Worm (Caenorhabditis elegans) whole organism, young adult: ENCODE measurements around the gene C44B11.6.

Experiments used
- C17E4.6 ChIP-seq: fragments of 200-800 bp; sonication (Bioruptor generic); IDR thresholded peaks from 2 replicates; pipeline ENCODE4 v1.3.6; 2022; ENCODE audit warnings: missing genetic modification reagents, missing genetic modification characterization, missing compliant biosample characterization
- D2030.7 ChIP-seq: fragments of 200-800 bp; sonication (Bioruptor generic); IDR thresholded peaks from 2 replicates; pipeline ENCODE4 v1.3.6; 2022; ENCODE audit warnings: missing genetic modification reagents, missing genetic modification characterization, missing compliant biosample characterization
- F23B12.7 ChIP-seq: sonication (generic microtip); optimal IDR thresholded peaks from 2 replicates; lab custom pipeline; 2017; ENCODE audit warnings: missing genetic modification characterization, mild to moderate bottlenecking, missing compliant biosample characterization, antibody characterized with exemption, moderate library complexity; ENCODE audit not compliant: insufficient read depth
- F37B4.10 ChIP-seq: fragments of 200-800 bp; sonication (Bioruptor generic); IDR thresholded peaks from 2 replicates; pipeline ENCODE4 v1.3.6; 2022; ENCODE audit warnings: missing genetic modification characterization, missing compliant biosample characterization
- F39B2.1 ChIP-seq: fragments of 200-800 bp; sonication (Bioruptor generic); IDR thresholded peaks from 2 replicates; pipeline ENCODE4 v1.3.6; 2022; ENCODE audit warnings: missing genetic modification reagents, missing genetic modification characterization, missing compliant biosample characterization
- atf-7 ChIP-seq: sonication (generic microtip); optimal IDR thresholded peaks from 2 replicates; lab custom pipeline; 2017; ENCODE audit warnings: mild to moderate bottlenecking, missing genetic modification characterization, missing compliant biosample characterization
- bed-2 ChIP-seq: fragments of 200-800 bp; sonication (Bioruptor generic); IDR thresholded peaks from 2 replicates; pipeline ENCODE4 v1.3.6; 2022; ENCODE audit warnings: missing genetic modification reagents, missing genetic modification characterization, missing compliant biosample characterization
- cebp-1 ChIP-seq, 2 experiments: fragments of 200-800 bp in 1 of 2; sonication (Bioruptor generic) in 1 of 2; sonication (generic microtip) in 1 of 2; IDR thresholded peaks in 1 of 2; optimal IDR thresholded peaks in 1 of 2; 2 replicates each; pipeline versions ENCODE4 v1.3.6 to Lab custom; 2017 to 2022; ENCODE audit warnings: missing compliant biosample characterization in 2 of 2, missing genetic modification characterization in 2 of 2, mild to moderate bottlenecking in 1 of 2, missing genetic modification reagents in 1 of 2, moderate library complexity in 1 of 2
- efl-1 ChIP-seq: fragments of 150-350 bp; optimal IDR thresholded peaks from 2 replicates; lab custom pipeline; 2014; ENCODE audit warnings: missing biosample characterization, missing genetic modification reagents, missing genetic modification characterization
- egl-44 ChIP-seq: fragments of 200-800 bp; sonication (Bioruptor generic); IDR thresholded peaks from 2 replicates; pipeline ENCODE4 v1.3.6; 2022; ENCODE audit warnings: missing genetic modification reagents, missing genetic modification characterization, missing compliant biosample characterization
- hlh-12 ChIP-seq: sonication (generic microtip); optimal IDR thresholded peaks from 2 replicates; lab custom pipeline; 2016; ENCODE audit warnings: missing genetic modification characterization, missing compliant biosample characterization
- let-526 ChIP-seq: fragments of 200-800 bp; sonication (Bioruptor generic); IDR thresholded peaks from 2 replicates; pipeline ENCODE4 v1.3.6; 2022; ENCODE audit warnings: missing genetic modification reagents, missing genetic modification characterization, missing compliant biosample characterization
- let-607 ChIP-seq, 2 experiments: fragments of 200-800 bp in 1 of 2; sonication (Bioruptor generic) in 1 of 2; sonication (generic microtip) in 1 of 2; optimal IDR thresholded peaks; 2 replicates each; lab custom pipeline; 2016 to 2018; ENCODE audit warnings: mild to moderate bottlenecking in 2 of 2, missing compliant biosample characterization in 2 of 2, missing genetic modification characterization in 2 of 2, moderate library complexity in 2 of 2, missing genotype in 1 of 2
- lin-35 ChIP-seq, 3 experiments: fragments of 150-350 bp in 2 of 3; sonication (generic microtip) in 1 of 3; optimal IDR thresholded peaks; 2 replicates each; lab custom pipeline; 2014 to 2018; ENCODE audit warnings: missing biosample characterization in 3 of 3, missing genetic modification characterization in 3 of 3, missing genetic modification reagents in 3 of 3
- lin-54 ChIP-seq: fragments of 200-800 bp; sonication (Bioruptor generic); optimal IDR thresholded peaks from 2 replicates; lab custom pipeline; 2018; ENCODE audit warnings: mild to moderate bottlenecking, missing genetic modification characterization, missing compliant biosample characterization
- lir-1 ChIP-seq: fragments of 200-800 bp; sonication (Bioruptor generic); conservative IDR thresholded peaks from 2 replicates; pipeline ENCODE4 v1.3.6; 2022; ENCODE audit warnings: missing genetic modification reagents, missing genetic modification characterization, missing compliant biosample characterization
- lsl-1 ChIP-seq: fragments of 200-800 bp; sonication (Bioruptor generic); optimal IDR thresholded peaks from 2 replicates; lab custom pipeline; 2018; ENCODE audit warnings: mild to moderate bottlenecking, missing genetic modification characterization, moderate library complexity, missing compliant biosample characterization
- mes-4 ChIP-seq: sonication (generic microtip); optimal IDR thresholded peaks from 2 replicates; lab custom pipeline; 2016; ENCODE audit warnings: missing genotype, missing genetic modification characterization, missing compliant biosample characterization
- nhr-80 ChIP-seq: sonication (generic microtip); optimal IDR thresholded peaks from 2 replicates; lab custom pipeline; 2016; ENCODE audit warnings: missing genetic modification characterization, missing compliant biosample characterization
- pha-4 ChIP-seq: fragments of 150-350 bp; sonication (generic microtip); optimal IDR thresholded peaks from 2 replicates; lab custom pipeline; 2014; ENCODE audit warnings: missing biosample characterization, missing genetic modification reagents, missing genetic modification characterization
- rec-8 ChIP-seq, 2 experiments: sonication (generic microtip); optimal IDR thresholded peaks; 2 replicates each; lab custom pipeline; 2016; ENCODE audit warnings: mild to moderate bottlenecking in 2 of 2, missing genetic modification characterization in 2 of 2, missing genetic modification reagents in 2 of 2, missing genotype in 2 of 2, missing biosample characterization in 1 of 2, missing compliant biosample characterization in 1 of 2, moderate library complexity in 1 of 2
- rpc-1 ChIP-seq, 2 experiments: fragments of 150-350 bp in 1 of 2; sonication (generic microtip) in 1 of 2; optimal IDR thresholded peaks; 2 replicates each; lab custom pipeline; 2014 to 2018; ENCODE audit warnings: missing biosample characterization in 1 of 2, missing genetic modification characterization in 1 of 2, missing genetic modification reagents in 1 of 2, missing genotype in 1 of 2
- sdz-38 ChIP-seq: sonication (generic microtip); optimal IDR thresholded peaks from 2 replicates; lab custom pipeline; 2016; ENCODE audit warnings: missing genotype, missing genetic modification characterization, missing compliant biosample characterization
- snpc-3.4 ChIP-seq: sonication (generic microtip); optimal IDR thresholded peaks from 2 replicates; lab custom pipeline; 2017; ENCODE audit warnings: missing genetic modification characterization, mild to moderate bottlenecking, missing compliant biosample characterization, antibody characterized with exemption, moderate library complexity, missing genotype, missing genetic modification reagents
- somi-1 ChIP-seq: fragments of 200-800 bp; sonication (Bioruptor generic); optimal IDR thresholded peaks from 2 replicates; lab custom pipeline; 2018; ENCODE audit warnings: mild to moderate bottlenecking, missing genetic modification characterization, missing compliant biosample characterization
- sptf-2 ChIP-seq: fragments of 200-800 bp; sonication (Bioruptor generic); optimal IDR thresholded peaks from 2 replicates; lab custom pipeline; 2018; ENCODE audit warnings: mild to moderate bottlenecking, missing genetic modification characterization, missing compliant biosample characterization
- tbp1 ChIP-seq: fragments of 200-800 bp; sonication (Bioruptor generic); optimal IDR thresholded peaks from 2 replicates; lab custom pipeline; 2018; ENCODE audit warnings: mild to moderate bottlenecking, missing genetic modification characterization, missing compliant biosample characterization
- tlf-1 ChIP-seq: fragments of 200-800 bp; sonication (Bioruptor generic); optimal IDR thresholded peaks from 2 replicates; lab custom pipeline; 2018; ENCODE audit warnings: mild to moderate bottlenecking, missing genetic modification characterization, missing compliant biosample characterization
- unc-130 ChIP-seq: sonication (generic microtip); optimal IDR thresholded peaks from 2 replicates; lab custom pipeline; 2016; ENCODE audit warnings: missing genetic modification reagents, missing genetic modification characterization, missing compliant biosample characterization
- ztf-26 ChIP-seq: sonication (generic microtip); optimal IDR thresholded peaks from 2 replicates; lab custom pipeline; 2017; ENCODE audit warnings: missing genetic modification characterization, missing compliant biosample characterization

C44B11.6 gene

ce11 chrIII:3112001-3112400 lies 40.9 kb upstream of the C44B11.6 start (continued):
- TF ChIP-seq lir-1 (0 out of 2 replicates have a peak, but pooled peaks have one; percentile 6), lin-54 (GFP tag; lab: Kevin White, UChicago) (peak; percentile 0), tlf-1 (GFP tag; lab: Kevin White, UChicago) (no peak), F37B4.10 (no peak), rec-8 (tag; optimal IDR thresholded peaks at IDR 0.05; lab: Kevin White, UChicago) (peak in 1 of 2 experiments; percentile 55), cebp-1 (GFP tag; IDR thresholded peaks at IDR 0.05; lab: Robert Waterston, UW) (no peak), cebp-1 (tag; optimal IDR thresholded peaks at IDR 0.05; lab: Kevin White, UChicago) (peak; percentile 19), rpc-1 (optimal IDR thresholded peaks at IDR 0.05; lab: Kevin White, UChicago) (peak; percentile 56), rpc-1 (tag; optimal IDR thresholded peaks at IDR 0.05; lab: Kevin White, UChicago) (peak; percentile 78), C17E4.6 (GFP tag; lab: Robert Waterston, UW) (0 out of 2 replicates have a peak, but pooled peaks have one; percentile 28), bed-2 (GFP tag; lab: Robert Waterston, UW) (0 out of 2 replicates have a peak, but pooled peaks have one; percentile 7), let-607 (tag; optimal IDR thresholded peaks at IDR 0.05; lab: Kevin White, UChicago) (peak in 1 of 2 experiments; percentile 4), tbp1 (GFP tag; lab: Kevin White, UChicago) (peak; percentile 86)

- TF ChIP-seq mes-4 (no peak), hlh-12 (tag; lab: Kevin White, UChicago) (no peak), ztf-26 (no peak), F23B12.7 (tag; lab: Kevin White, UChicago) (no peak), pha-4 (tag; lab: Kevin White, UChicago) (no peak), D2030.7 (GFP tag; lab: Robert Waterston, UW) (no peak), egl-44 (GFP tag; lab: Robert Waterston, UW) (no peak), somi-1 (GFP tag; lab: Kevin White, UChicago) (no peak), tbp1 (GFP tag; lab: Kevin White, UChicago) (no peak), lin-35 (GFP tag; optimal IDR thresholded peaks at IDR 0.05; lab: Kevin White, UChicago) (no peak), lsl-1 (no peak), snpc-3.4 (no peak), sptf-2 (no peak)
Observed at ce11 chrIII:3112616-3113015, 40.3 kb upstream of the C44B11.6 start.

ce11 chrIII:3116969-3117368 lies 36.0 kb upstream of the C44B11.6 start:
- TF ChIP-seq atf-7 (peak; percentile 23), efl-1 (GFP tag; lab: Kevin White, UChicago) (no peak), cebp-1 (GFP tag; IDR thresholded peaks at IDR 0.05; lab: Robert Waterston, UW) (no peak), cebp-1 (tag; optimal IDR thresholded peaks at IDR 0.05; lab: Kevin White, UChicago) (peak; percentile 15), nhr-80 (peak; percentile 91)

ce11 chrIII:3119972-3120371 lies 33.0 kb upstream of the C44B11.6 start:
- peak; percentile 78 for TF ChIP-seq nhr-80
- TF ChIP-seq unc-130 (GFP tag; lab: Kevin White, UChicago): no peak

ce11 chrIII:3124209-3124786 lies 28.6 kb upstream of the C44B11.6 start:
- TF ChIP-seq F39B2.1 (GFP tag; lab: Robert Waterston, UW) (no peak), let-526 (GFP tag; lab: Robert Waterston, UW) (no peak), mes-4 (no peak), sdz-38 (tag; lab: Kevin White, UChicago) (no peak)
